Worm (Caenorhabditis elegans) whole organism, L2 larva: Measurements from ENCODE around the gene fce-2.

Experiments used
- C34F6.9 ChIP-seq: fragments of 150-350 bp; optimal IDR thresholded peaks from 2 replicates; lab custom pipeline; 2014; ENCODE audit warnings: missing biosample characterization, missing genetic modification characterization
- F13H6.1 ChIP-seq: sonication (generic microtip); optimal IDR thresholded peaks from 2 replicates; lab custom pipeline; 2016; ENCODE audit warnings: missing genetic modification characterization, missing compliant biosample characterization
- R02D3.7 ChIP-seq: fragments of 150-350 bp; optimal IDR thresholded peaks from 2 replicates; lab custom pipeline; 2014; ENCODE audit warnings: missing biosample characterization, missing genetic modification characterization
- Y55F3AM.14 ChIP-seq: fragments of 200-800 bp; sonication (Bioruptor generic); optimal IDR thresholded peaks from 2 replicates; lab custom pipeline; 2018; ENCODE audit warnings: mild to moderate bottlenecking, missing genetic modification characterization, missing compliant biosample characterization
- ZK546.5 ChIP-seq: sonication (generic microtip); optimal IDR thresholded peaks from 2 replicates; lab custom pipeline; 2017; ENCODE audit warnings: missing biosample characterization, missing genetic modification characterization
- alr-1 ChIP-seq: fragments of 150-350 bp; optimal IDR thresholded peaks from 2 replicates; lab custom pipeline; 2014; ENCODE audit warnings: missing biosample characterization, missing genetic modification characterization
- aly-2 ChIP-seq: fragments of 150-350 bp; optimal IDR thresholded peaks from 2 replicates; lab custom pipeline; 2014; ENCODE audit warnings: missing biosample characterization, missing genetic modification characterization
- ama-1 ChIP-seq: fragments of 150-350 bp; optimal IDR thresholded peaks from 2 replicates; lab custom pipeline; 2018; ENCODE audit warnings: inconsistent platforms
- blmp-1 ChIP-seq: sonication (generic microtip); optimal IDR thresholded peaks from 2 replicates; lab custom pipeline; 2017; ENCODE audit warnings: missing genetic modification characterization, mild to moderate bottlenecking, missing compliant biosample characterization, antibody characterized with exemption, moderate library complexity; ENCODE audit not compliant: insufficient read depth
- ceh-16 ChIP-seq: fragments of 150-350 bp; optimal IDR thresholded peaks from 2 replicates; lab custom pipeline; 2014; ENCODE audit warnings: missing biosample characterization, missing genetic modification characterization
- ceh-82 ChIP-seq: fragments of 150-350 bp; optimal IDR thresholded peaks from 2 replicates; lab custom pipeline; 2014; ENCODE audit warnings: missing biosample characterization, missing genetic modification characterization
- crh-2 ChIP-seq: sonication (generic microtip); optimal IDR thresholded peaks from 2 replicates; lab custom pipeline; 2017; ENCODE audit warnings: missing biosample characterization, missing genetic modification characterization
- elt-3 ChIP-seq: sonication (generic microtip); optimal IDR thresholded peaks from 2 replicates; lab custom pipeline; 2017; ENCODE audit warnings: missing biosample characterization, missing genetic modification characterization
- fos-1 ChIP-seq: fragments of 150-350 bp; optimal IDR thresholded peaks from 2 replicates; lab custom pipeline; 2014; ENCODE audit warnings: missing biosample characterization, missing genetic modification characterization
- gmeb-1 ChIP-seq: fragments of 150-350 bp; optimal IDR thresholded peaks from 2 replicates; lab custom pipeline; 2014; ENCODE audit warnings: missing biosample characterization, missing genetic modification characterization
- lin-11 ChIP-seq: fragments of 150-350 bp; sonication (generic microtip); optimal IDR thresholded peaks from 2 replicates; lab custom pipeline; 2014; ENCODE audit warnings: missing biosample characterization, missing genetic modification characterization, inconsistent platforms, mixed read lengths
- lin-13 ChIP-seq: fragments of 150-350 bp; optimal IDR thresholded peaks from 2 replicates; lab custom pipeline; 2014; ENCODE audit warnings: missing biosample characterization, missing genetic modification reagents, missing genetic modification characterization
- lin-39 ChIP-seq: fragments of 150-350 bp; optimal IDR thresholded peaks from 2 replicates; lab custom pipeline; 2014; ENCODE audit warnings: missing biosample characterization, missing genetic modification reagents, missing genetic modification characterization
- lsy-2 ChIP-seq, 2 experiments: fragments of 150-350 bp in 1 of 2; sonication (generic microtip) in 1 of 2; optimal IDR thresholded peaks; 2 replicates each; lab custom pipeline; 2014 to 2017; ENCODE audit warnings: missing biosample characterization in 2 of 2, missing genetic modification characterization in 2 of 2
- mab-5 ChIP-seq: fragments of 150-350 bp; optimal IDR thresholded peaks from 2 replicates; lab custom pipeline; 2014; ENCODE audit warnings: missing biosample characterization, missing genetic modification characterization
- mbf-1 ChIP-seq: sonication (generic microtip); optimal IDR thresholded peaks from 2 replicates; lab custom pipeline; 2017; ENCODE audit warnings: missing biosample characterization, missing genetic modification characterization
- mdl-1 ChIP-seq, 2 experiments: fragments of 150-350 bp in 1 of 2; sonication (generic microtip) in 1 of 2; optimal IDR thresholded peaks; 2 replicates each; lab custom pipeline; 2017; ENCODE audit warnings: missing biosample characterization in 2 of 2, missing genetic modification characterization in 2 of 2
- nhr-11 ChIP-seq: fragments of 150-350 bp; optimal IDR thresholded peaks from 2 replicates; lab custom pipeline; 2014; ENCODE audit warnings: missing biosample characterization, missing genetic modification characterization
- nhr-12 ChIP-seq: fragments of 150-350 bp; optimal IDR thresholded peaks from 2 replicates; lab custom pipeline; 2014; ENCODE audit warnings: missing biosample characterization, missing genetic modification characterization
- nhr-129 ChIP-seq: fragments of 150-350 bp; optimal IDR thresholded peaks from 2 replicates; lab custom pipeline; 2014; ENCODE audit warnings: missing biosample characterization, missing genetic modification characterization
- nhr-21 ChIP-seq: fragments of 150-350 bp; optimal IDR thresholded peaks from 2 replicates; lab custom pipeline; 2014; ENCODE audit warnings: missing biosample characterization, missing genetic modification characterization
- nhr-23 ChIP-seq: fragments of 150-350 bp; optimal IDR thresholded peaks from 2 replicates; lab custom pipeline; 2014; ENCODE audit warnings: missing biosample characterization, missing genetic modification reagents, missing genetic modification characterization
- nhr-237 ChIP-seq: fragments of 150-350 bp; optimal IDR thresholded peaks from 2 replicates; lab custom pipeline; 2014; ENCODE audit warnings: missing biosample characterization, missing genetic modification characterization
- nhr-25 ChIP-seq: fragments of 150-350 bp; sonication (generic microtip); optimal IDR thresholded peaks from 3 replicates; lab custom pipeline; 2014; ENCODE audit warnings: missing biosample characterization, missing genetic modification characterization
- nhr-6 ChIP-seq: fragments of 150-350 bp; optimal IDR thresholded peaks from 2 replicates; lab custom pipeline; 2014; ENCODE audit warnings: missing biosample characterization, missing genetic modification characterization
- nhr-77 ChIP-seq: fragments of 150-350 bp; optimal IDR thresholded peaks from 2 replicates; lab custom pipeline; 2014; ENCODE audit warnings: missing biosample characterization, missing genetic modification characterization
- peb-1 ChIP-seq: fragments of 150-350 bp; optimal IDR thresholded peaks from 2 replicates; lab custom pipeline; 2014; ENCODE audit warnings: missing biosample characterization, missing genetic modification characterization
- sem-4 ChIP-seq: fragments of 150-350 bp; optimal IDR thresholded peaks from 2 replicates; lab custom pipeline; 2014; ENCODE audit warnings: missing biosample characterization, missing genetic modification reagents, missing genetic modification characterization
- skn-1 ChIP-seq: sonication (generic microtip); optimal IDR thresholded peaks from 2 replicates; lab custom pipeline; 2017; ENCODE audit warnings: missing biosample characterization, missing genetic modification characterization
- sma-3 ChIP-seq: sonication (generic microtip); optimal IDR thresholded peaks from 2 replicates; lab custom pipeline; 2016; ENCODE audit warnings: missing genetic modification reagents, missing genetic modification characterization, missing compliant biosample characterization
- sma-9 ChIP-seq, 2 experiments: fragments of 150-350 bp in 1 of 2; sonication (generic microtip) in 1 of 2; optimal IDR thresholded peaks; 2 replicates each; lab custom pipeline; 2014 to 2016; ENCODE audit warnings: missing genetic modification characterization in 2 of 2, mild to moderate bottlenecking in 1 of 2, missing biosample characterization in 1 of 2, missing compliant biosample characterization in 1 of 2, missing genetic modification reagents in 1 of 2, moderate library complexity in 1 of 2
- snpc-4 ChIP-seq: fragments of 150-350 bp; optimal IDR thresholded peaks from 2 replicates; lab custom pipeline; 2014; ENCODE audit warnings: missing biosample characterization, missing genetic modification characterization
- unc-39 ChIP-seq: fragments of 150-350 bp; optimal IDR thresholded peaks from 2 replicates; lab custom pipeline; 2014; ENCODE audit warnings: missing biosample characterization, missing genetic modification characterization
- unc-55 ChIP-seq: fragments of 150-350 bp; sonication (generic microtip); optimal IDR thresholded peaks from 3 replicates; lab custom pipeline; 2014; ENCODE audit warnings: missing biosample characterization, missing genetic modification reagents, missing genetic modification characterization
- unc-62 ChIP-seq: fragments of 150-350 bp; optimal IDR thresholded peaks from 2 replicates; lab custom pipeline; 2014; ENCODE audit warnings: missing biosample characterization, missing genetic modification reagents, missing genetic modification characterization
- zag-1 ChIP-seq: fragments of 150-350 bp; optimal IDR thresholded peaks from 2 replicates; lab custom pipeline; 2014; ENCODE audit warnings: missing biosample characterization, missing genetic modification characterization
- ztf-1 ChIP-seq: fragments of 200-800 bp; sonication (Bioruptor generic); conservative IDR thresholded peaks from 2 replicates; pipeline ENCODE4 v1.3.6; 2022; ENCODE audit warnings: missing genetic modification characterization, missing compliant biosample characterization
- ztf-11 ChIP-seq: sonication (generic microtip); optimal IDR thresholded peaks from 2 replicates; lab custom pipeline; 2017; ENCODE audit warnings: missing biosample characterization, missing genetic modification characterization
- ztf-4 ChIP-seq: fragments of 150-350 bp; optimal IDR thresholded peaks from 2 replicates; lab custom pipeline; 2014; ENCODE audit warnings: missing biosample characterization, missing genetic modification characterization

fce-2 gene

ce11 chrV:20416335-20416734 is 8.8 kb upstream of the fce-2 start:
- TF ChIP-seq C34F6.9 (tag; lab: Kevin White, UChicago) (peak; percentile 31), nhr-129 (tag; lab: Kevin White, UChicago) (no peak)

- TF ChIP-seq fos-1 = peak; percentile 19
- TF ChIP-seq crh-2 (tag; lab: Kevin White, UChicago) = peak; percentile 62
- no peak for TF ChIP-seq nhr-77
- no peak for TF ChIP-seq ztf-4 (tag; lab: Kevin White, UChicago)
- peak in 1 of 2 experiments; percentile 11 for TF ChIP-seq lsy-2 (tag; optimal IDR thresholded peaks at IDR 0.05; lab: Kevin White, UChicago)
- TF ChIP-seq nhr-12 (tag; lab: Kevin White, UChicago) = no peak
Observed at ce11 chrV:20416790-20417189, 8.3 kb upstream of the fce-2 start.

- TF ChIP-seq lsy-2 (tag; optimal IDR thresholded peaks at IDR 0.05; lab: Kevin White, UChicago) = peak in 1 of 2 experiments; percentile 68
- peak; percentile 79 for TF ChIP-seq C34F6.9 (tag; lab: Kevin White, UChicago)
- peak; percentile 65 to 73 for TF ChIP-seq mdl-1 (tag; optimal IDR thresholded peaks at IDR 0.05; lab: Kevin White, UChicago)
- TF ChIP-seq crh-2 (tag; lab: Kevin White, UChicago) = peak; percentile 5
- no peak for TF ChIP-seq nhr-11 (tag; lab: Kevin White, UChicago)
- peak; percentile 29 for TF ChIP-seq F13H6.1 (tag; lab: Kevin White, UChicago)
- no peak for TF ChIP-seq snpc-4 (tag; lab: Kevin White, UChicago)
- peak; percentile 60 for TF ChIP-seq unc-55 (GFP tag; lab: Kevin White, UChicago)
- peak; percentile 81 for TF ChIP-seq fos-1
- TF ChIP-seq nhr-129 (tag; lab: Kevin White, UChicago) = peak; percentile 32
- peak; percentile 76 for TF ChIP-seq sma-9 (GFP tag; optimal IDR thresholded peaks at IDR 0.05; lab: Kevin White, UChicago)
- no peak for TF ChIP-seq sma-9 (tag; optimal IDR thresholded peaks at IDR 0.05; lab: Kevin White, UChicago)
- TF ChIP-seq lin-11 (tag; lab: Kevin White, UChicago) = peak; percentile 44
- TF ChIP-seq nhr-25 (tag; lab: Kevin White, UChicago) = no peak
Observed at ce11 chrV:20417809-20418208, 7.3 kb upstream of the fce-2 start.

- TF ChIP-seq nhr-77 (no peak), elt-3 (tag; lab: Kevin White, UChicago) (no peak), lin-13 (no peak), unc-55 (GFP tag; lab: Kevin White, UChicago) (no peak), ama-1 (lab: Kevin White, UChicago) (no peak), fos-1 (peak; percentile 57), nhr-6 (no peak), zag-1 (tag; lab: Kevin White, UChicago) (no peak), sma-9 (GFP tag; optimal IDR thresholded peaks at IDR 0.05; lab: Kevin White, UChicago) (peak; percentile 96), sma-9 (tag; optimal IDR thresholded peaks at IDR 0.05; lab: Kevin White, UChicago) (no peak), nhr-237 (tag; lab: Kevin White, UChicago) (no peak), mab-5 (tag; lab: Kevin White, UChicago) (no peak), nhr-25 (tag; lab: Kevin White, UChicago) (peak; percentile 23), ztf-4 (tag; lab: Kevin White, UChicago) (no peak), unc-62 (no peak), sma-3 (peak; percentile 70), Y55F3AM.14 (GFP tag; lab: Kevin White, UChicago) (peak; percentile 27), aly-2 (no peak), blmp-1 (no peak), ZK546.5 (tag; lab: Kevin White, UChicago) (no peak), ceh-82 (tag; lab: Kevin White, UChicago) (no peak), alr-1 (no peak), lsy-2 (tag; optimal IDR thresholded peaks at IDR 0.05; lab: Kevin White, UChicago) (peak in 1 of 2 experiments; percentile 53), peb-1 (tag; lab: Kevin White, UChicago) (no peak), R02D3.7 (tag; lab: Kevin White, UChicago) (no peak), gmeb-1 (tag; lab: Kevin White, UChicago) (peak; percentile 62), C34F6.9 (tag; lab: Kevin White, UChicago) (peak; percentile 68), ztf-1 (GFP tag; lab: Robert Waterston, UW) (no peak), snpc-4 (tag; lab: Kevin White, UChicago) (no peak), F13H6.1 (tag; lab: Kevin White, UChicago) (peak; percentile 81), ztf-11 (tag; lab: Kevin White, UChicago) (no peak), unc-39 (tag; lab: Kevin White, UChicago) (no peak), nhr-129 (tag; lab: Kevin White, UChicago) (peak; percentile 90), mbf-1 (tag; lab: Kevin White, UChicago) (no peak), sem-4 (tag; lab: Kevin White, UChicago) (peak; percentile 44), nhr-23 (no peak), nhr-21 (tag; lab: Kevin White, UChicago) (peak; percentile 27), lin-39 (no peak), nhr-12 (tag; lab: Kevin White, UChicago) (no peak), crh-2 (tag; lab: Kevin White, UChicago) (peak; percentile 77), skn-1 (tag; lab: Kevin White, UChicago) (no peak), nhr-11 (tag; lab: Kevin White, UChicago) (no peak), lin-11 (tag; lab: Kevin White, UChicago) (peak; percentile 40), ceh-16 (tag; lab: Kevin White, UChicago) (no peak)
Observed at ce11 chrV:20418768-20419167, 6.3 kb upstream of the fce-2 start.
